Worm (Caenorhabditis elegans) whole organism, late embryonic: ENCODE measurements around the gene egli-1.

Source experiments
- C08G9.2 ChIP-seq: sonication (generic microtip); optimal IDR thresholded peaks from 2 replicates; lab custom pipeline; 2016; ENCODE audit warnings: mild to moderate bottlenecking, missing genetic modification characterization, moderate library complexity, missing compliant biosample characterization
- C38D4.7 ChIP-seq: fragments of 200-800 bp; sonication (Bioruptor generic); optimal IDR thresholded peaks from 2 replicates; lab custom pipeline; 2018; ENCODE audit warnings: mild to moderate bottlenecking, missing genetic modification characterization, moderate library complexity, missing compliant biosample characterization
- K09A11.1 ChIP-seq: sonication (generic microtip); optimal IDR thresholded peaks from 2 replicates; lab custom pipeline; 2017; ENCODE audit warnings: antibody characterized with exemption, mild to moderate bottlenecking, missing genetic modification characterization, missing compliant biosample characterization; ENCODE audit not compliant: insufficient read depth
- T23F11.4 ChIP-seq: fragments of 200-800 bp; sonication (Bioruptor generic); optimal IDR thresholded peaks from 2 replicates; lab custom pipeline; 2018; ENCODE audit warnings: mild to moderate bottlenecking, missing genetic modification characterization, missing compliant biosample characterization
- Y22D7AL.16 ChIP-seq: sonication (generic microtip); optimal IDR thresholded peaks from 2 replicates; lab custom pipeline; 2016; ENCODE audit warnings: missing genetic modification characterization, missing compliant biosample characterization
- ahr-1 ChIP-seq: sonication (generic microtip); optimal IDR thresholded peaks from 2 replicates; lab custom pipeline; 2016; ENCODE audit warnings: missing genetic modification characterization, missing compliant biosample characterization
- ama-1 ChIP-seq: fragments of 150-350 bp; optimal IDR thresholded peaks from 2 replicates; lab custom pipeline; 2014
- ceh-18 ChIP-seq: sonication (generic microtip); optimal IDR thresholded peaks from 2 replicates; lab custom pipeline; 2016; ENCODE audit warnings: missing genetic modification characterization, missing compliant biosample characterization
- ceh-2 ChIP-seq: sonication (generic microtip); optimal IDR thresholded peaks from 2 replicates; lab custom pipeline; 2016; ENCODE audit warnings: missing genotype, missing genetic modification characterization, missing compliant biosample characterization
- ceh-22 ChIP-seq: sonication (generic microtip); optimal IDR thresholded peaks from 2 replicates; lab custom pipeline; 2017; ENCODE audit warnings: missing biosample characterization, missing genetic modification characterization
- ceh-24 ChIP-seq: sonication (generic microtip); optimal IDR thresholded peaks from 2 replicates; lab custom pipeline; 2016; ENCODE audit warnings: mild to moderate bottlenecking, missing genetic modification characterization, missing compliant biosample characterization
- ceh-30 ChIP-seq: fragments of 150-350 bp; optimal IDR thresholded peaks from 2 replicates; lab custom pipeline; 2014; ENCODE audit warnings: missing biosample characterization, missing genetic modification characterization
- ceh-31 ChIP-seq: sonication (generic microtip); optimal IDR thresholded peaks from 2 replicates; lab custom pipeline; 2016; ENCODE audit warnings: missing genetic modification characterization, missing compliant biosample characterization
- ceh-48 ChIP-seq: sonication (generic microtip); optimal IDR thresholded peaks from 2 replicates; lab custom pipeline; 2016; ENCODE audit warnings: missing genetic modification characterization, inconsistent platforms, missing compliant biosample characterization
- ceh-6 ChIP-seq: fragments of 200-800 bp; sonication (Bioruptor generic); optimal IDR thresholded peaks from 2 replicates; lab custom pipeline; 2018; ENCODE audit warnings: mild to moderate bottlenecking, missing genetic modification characterization, missing compliant biosample characterization
- ceh-9 ChIP-seq: sonication (generic microtip); optimal IDR thresholded peaks from 2 replicates; lab custom pipeline; 2016; ENCODE audit warnings: mild to moderate bottlenecking, missing genetic modification characterization, inconsistent platforms, missing compliant biosample characterization
- che-1 ChIP-seq: sonication (generic microtip); optimal IDR thresholded peaks from 2 replicates; lab custom pipeline; 2016; ENCODE audit warnings: mild to moderate bottlenecking, missing genetic modification characterization, missing compliant biosample characterization
- dve-1 ChIP-seq: sonication (generic microtip); optimal IDR thresholded peaks from 2 replicates; lab custom pipeline; 2017; ENCODE audit warnings: antibody characterized with exemption, mild to moderate bottlenecking, missing genetic modification characterization, missing compliant biosample characterization
- elt-2 ChIP-seq: sonication (generic microtip); optimal IDR thresholded peaks from 2 replicates; lab custom pipeline; 2016; ENCODE audit warnings: missing genetic modification reagents, missing genetic modification characterization, missing compliant biosample characterization
- elt-4 ChIP-seq: sonication (generic microtip); optimal IDR thresholded peaks from 2 replicates; lab custom pipeline; 2016; ENCODE audit warnings: missing genetic modification characterization, missing compliant biosample characterization
- ets-4 ChIP-seq: sonication (generic microtip); optimal IDR thresholded peaks from 2 replicates; lab custom pipeline; 2016; ENCODE audit warnings: missing genetic modification characterization, missing compliant biosample characterization
- eyg-1 ChIP-seq: sonication (generic microtip); optimal IDR thresholded peaks from 2 replicates; lab custom pipeline; 2016; ENCODE audit warnings: missing genotype, missing genetic modification characterization, missing compliant biosample characterization
- fax-1 ChIP-seq: sonication (generic microtip); optimal IDR thresholded peaks from 2 replicates; lab custom pipeline; 2016; ENCODE audit warnings: missing genotype, missing genetic modification characterization, missing compliant biosample characterization
- hlh-13 ChIP-seq: fragments of 200-800 bp; sonication (Bioruptor generic); optimal IDR thresholded peaks from 2 replicates; lab custom pipeline; 2018; ENCODE audit warnings: mild to moderate bottlenecking, missing genetic modification characterization, missing compliant biosample characterization
- hlh-15 ChIP-seq: sonication (generic microtip); optimal IDR thresholded peaks from 2 replicates; lab custom pipeline; 2016; ENCODE audit warnings: missing genetic modification characterization, missing compliant biosample characterization
- hlh-30 ChIP-seq: sonication (generic microtip); optimal IDR thresholded peaks from 2 replicates; lab custom pipeline; 2017; ENCODE audit warnings: antibody characterized with exemption, missing genetic modification characterization, missing compliant biosample characterization; ENCODE audit not compliant: insufficient read depth
- lim-6 ChIP-seq: sonication (generic microtip); optimal IDR thresholded peaks from 2 replicates; lab custom pipeline; 2016; ENCODE audit warnings: missing genetic modification characterization, missing compliant biosample characterization
- mec-3 ChIP-seq: sonication (generic microtip); optimal IDR thresholded peaks from 2 replicates; lab custom pipeline; 2016; ENCODE audit warnings: borderline replicate concordance, missing genetic modification characterization, missing compliant biosample characterization
- nfya-1 ChIP-seq: sonication (generic microtip); optimal IDR thresholded peaks from 2 replicates; lab custom pipeline; 2017; ENCODE audit warnings: missing genetic modification characterization, mild to moderate bottlenecking, missing compliant biosample characterization, antibody characterized with exemption, moderate library complexity
- nhr-232 ChIP-seq: sonication (generic microtip); optimal IDR thresholded peaks from 2 replicates; lab custom pipeline; 2016; ENCODE audit warnings: missing genetic modification characterization, missing compliant biosample characterization
- pax-1 ChIP-seq: fragments of 150-350 bp; optimal IDR thresholded peaks from 2 replicates; lab custom pipeline; 2014; ENCODE audit warnings: missing biosample characterization, missing genetic modification characterization
- pha-2 ChIP-seq: sonication (generic microtip); optimal IDR thresholded peaks from 2 replicates; lab custom pipeline; 2017; ENCODE audit warnings: mild to moderate bottlenecking, missing genetic modification characterization, missing compliant biosample characterization
- pha-4 ChIP-seq: fragments of 150-350 bp; optimal IDR thresholded peaks from 2 replicates; lab custom pipeline; 2018; ENCODE audit warnings: missing biosample characterization, missing genetic modification reagents, missing genetic modification characterization
- pros-1 ChIP-seq: fragments of 150-350 bp; optimal IDR thresholded peaks from 2 replicates; lab custom pipeline; 2014; ENCODE audit warnings: missing biosample characterization, missing genetic modification reagents, missing genetic modification characterization
- ref-2 ChIP-seq: sonication (generic microtip); optimal IDR thresholded peaks from 2 replicates; lab custom pipeline; 2016; ENCODE audit warnings: missing genetic modification characterization, missing compliant biosample characterization
- rnt-1 ChIP-seq: sonication (generic microtip); optimal IDR thresholded peaks from 2 replicates; lab custom pipeline; 2016; ENCODE audit warnings: missing genetic modification characterization, missing compliant biosample characterization
- sdc-2 ChIP-seq: sonication (generic microtip); optimal IDR thresholded peaks from 2 replicates; lab custom pipeline; 2016; ENCODE audit warnings: missing genotype, missing genetic modification characterization, missing compliant biosample characterization
- sox-4 ChIP-seq: sonication (generic microtip); optimal IDR thresholded peaks from 2 replicates; lab custom pipeline; 2017; ENCODE audit warnings: mild to moderate bottlenecking, missing genetic modification characterization, inconsistent platforms, missing compliant biosample characterization
- unc-3 ChIP-seq, 2 experiments: fragments of 200-800 bp in 1 of 2; sonication (Bioruptor generic) in 1 of 2; sonication (generic microtip) in 1 of 2; conservative IDR thresholded peaks in 1 of 2; optimal IDR thresholded peaks in 1 of 2; 2 replicates each; pipeline versions ENCODE4 v1.3.6 to Lab custom; 2016 to 2022; ENCODE audit warnings: missing compliant biosample characterization in 2 of 2, missing genetic modification characterization in 2 of 2, missing genetic modification reagents in 1 of 2
- unc-42 ChIP-seq: sonication (generic microtip); optimal IDR thresholded peaks from 2 replicates; lab custom pipeline; 2016; ENCODE audit warnings: missing genotype, missing genetic modification characterization, missing compliant biosample characterization
- unc-86 ChIP-seq: sonication (generic microtip); optimal IDR thresholded peaks from 2 replicates; lab custom pipeline; 2016; ENCODE audit warnings: missing genetic modification characterization, missing compliant biosample characterization
- zip-5 ChIP-seq: sonication (generic microtip); optimal IDR thresholded peaks from 2 replicates; lab custom pipeline; 2016; ENCODE audit warnings: missing genetic modification characterization, missing compliant biosample characterization

The egli-1 gene

DNA sequence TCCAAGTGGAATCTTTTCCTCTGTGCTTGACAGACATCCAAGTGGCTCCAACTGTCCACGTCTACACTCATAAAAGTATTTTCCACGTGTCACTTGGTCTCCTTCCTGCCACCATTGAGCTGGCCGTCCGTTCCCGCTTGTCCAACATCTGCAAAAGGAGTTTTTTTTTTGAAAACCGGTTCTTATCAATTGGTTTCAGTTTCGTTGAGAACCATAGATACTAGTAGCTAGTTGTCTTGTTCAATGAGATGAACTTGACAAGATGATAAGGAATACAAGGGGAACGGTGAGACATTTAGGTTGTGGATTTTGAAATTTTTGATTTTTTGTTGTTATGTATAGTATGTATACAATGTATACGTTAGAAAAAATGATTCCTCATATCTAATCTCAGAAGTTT, 22.0 kb downstream of the egli-1 start:
- TF ChIP-seq pha-4 (tag; lab: Kevin White, UChicago) (no peak), T23F11.4 (GFP tag; lab: Kevin White, UChicago) (no peak), ceh-22 (tag; lab: Kevin White, UChicago) (no peak), hlh-13 (GFP tag; lab: Kevin White, UChicago) (no peak), elt-4 (tag; lab: Kevin White, UChicago) (no peak), unc-86 (no peak), ceh-30 (no peak), ceh-2 (tag; lab: Kevin White, UChicago) (no peak), che-1 (tag; lab: Kevin White, UChicago) (no peak)

DNA sequence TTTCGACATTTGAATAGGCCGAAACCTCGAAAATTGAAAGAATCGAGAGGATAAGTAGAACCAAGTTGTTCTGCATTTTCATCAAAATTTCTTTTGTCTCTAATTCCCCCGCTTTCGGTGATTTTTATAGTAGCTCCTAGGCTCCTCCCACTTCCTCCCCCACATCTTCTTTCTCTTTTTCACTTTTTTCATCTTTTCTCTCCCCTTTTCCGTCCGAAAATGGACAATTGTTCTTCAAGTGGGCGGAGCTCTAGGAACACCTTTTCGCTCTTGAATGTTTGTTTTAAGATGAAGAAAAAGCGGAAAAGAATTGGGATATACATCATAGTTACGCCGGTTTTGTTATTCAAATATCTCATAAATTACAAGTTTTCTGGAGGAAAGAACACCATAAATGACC, 22.7 kb downstream of the egli-1 start, which contains the start of gene F42A8.1:
Gene F42A8.1, minus strand, starts transcription at position 101 of the 400 bp plus-strand sequence.
- TF ChIP-seq C08G9.2 (tag; lab: Kevin White, UChicago) = no peak

DNA sequence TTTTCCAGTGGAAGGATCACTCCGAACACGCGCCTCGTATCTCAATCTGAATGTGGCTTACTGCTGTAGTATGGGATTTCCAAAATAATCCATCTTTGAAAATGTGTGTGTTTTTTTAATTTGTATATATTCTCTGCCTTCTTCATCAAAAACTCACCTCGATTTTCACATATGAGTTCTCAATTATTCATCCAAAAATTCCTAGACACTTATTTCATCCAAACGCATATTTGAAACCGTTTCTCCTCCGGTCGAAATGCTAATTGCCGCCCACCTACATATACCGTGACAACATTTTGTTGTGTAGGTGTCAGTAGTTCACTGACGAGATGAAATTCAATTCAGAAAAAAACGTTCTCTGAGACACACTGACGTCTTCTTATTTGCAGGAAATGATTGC, 23.7 kb downstream of the egli-1 start:
- TF ChIP-seq ama-1 (lab: Kevin White, UChicago) (no peak), pros-1 (no peak), ceh-9 (tag; lab: Kevin White, UChicago) (no peak), fax-1 (no peak), ets-4 (tag; lab: Kevin White, UChicago) (no peak), ceh-6 (GFP tag; lab: Kevin White, UChicago) (no peak), hlh-13 (GFP tag; lab: Kevin White, UChicago) (no peak), dve-1 (tag; lab: Kevin White, UChicago) (no peak), hlh-15 (no peak), nfya-1 (tag; lab: Kevin White, UChicago) (no peak)

DNA sequence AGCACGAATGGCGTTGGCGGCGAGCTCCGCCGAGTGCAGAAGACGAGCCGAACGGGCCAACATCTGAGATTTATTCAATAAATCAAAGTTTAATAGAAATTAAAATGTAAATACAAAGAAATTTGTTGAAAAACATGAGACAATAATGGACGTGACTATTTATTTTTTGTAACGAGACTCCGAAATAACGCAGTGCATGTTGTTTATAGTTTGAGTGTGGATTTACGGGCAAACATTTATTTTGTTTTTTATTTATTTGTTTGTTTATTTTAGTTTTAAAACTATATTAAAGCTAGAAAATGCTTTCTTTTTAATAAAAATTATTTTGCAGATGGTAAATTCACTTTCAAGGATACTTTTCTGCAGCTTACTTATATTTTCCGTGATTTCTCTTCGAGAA, 28.9 kb downstream of the egli-1 start, which contains the start of the genes sdhb-1 and cup-15:
Gene sdhb-1, minus strand, starts transcription at position 63 of the 400 bp plus-strand sequence.
Gene cup-15, plus strand, starts transcription at position 332 of the 400 bp plus-strand sequence.
- no peak for TF ChIP-seq pax-1
- TF ChIP-seq zip-5 (tag; lab: Kevin White, UChicago) = no peak
- no peak for TF ChIP-seq rnt-1 (tag; lab: Kevin White, UChicago)
- no peak for TF ChIP-seq C38D4.7 (GFP tag; lab: Kevin White, UChicago)
- TF ChIP-seq K09A11.1 (tag; lab: Kevin White, UChicago) = no peak
- no peak for TF ChIP-seq sdc-2 (tag; lab: Kevin White, UChicago)
- TF ChIP-seq Y22D7AL.16 (tag; lab: Kevin White, UChicago) = no peak
- no peak for TF ChIP-seq ahr-1 (tag; lab: Kevin White, UChicago)
- no peak for TF ChIP-seq ceh-48 (tag; lab: Kevin White, UChicago)
- no peak for TF ChIP-seq pha-4 (tag; lab: Kevin White, UChicago)
- TF ChIP-seq lim-6 (tag; lab: Kevin White, UChicago) = no peak
- no peak for TF ChIP-seq hlh-30 (tag; lab: Kevin White, UChicago)
- TF ChIP-seq ceh-31 = no peak
- TF ChIP-seq pha-2 (tag; lab: Kevin White, UChicago) = no peak
- no peak for TF ChIP-seq unc-3 (GFP tag; conservative IDR thresholded peaks at IDR 0.05; lab: Robert Waterston, UW)
- no peak for TF ChIP-seq unc-3 (tag; optimal IDR thresholded peaks at IDR 0.05; lab: Kevin White, UChicago)
- no peak for TF ChIP-seq nfya-1 (tag; lab: Kevin White, UChicago)
- no peak for TF ChIP-seq ceh-2 (tag; lab: Kevin White, UChicago)
- TF ChIP-seq ceh-30 = no peak
- TF ChIP-seq ceh-22 (tag; lab: Kevin White, UChicago) = no peak

DNA sequence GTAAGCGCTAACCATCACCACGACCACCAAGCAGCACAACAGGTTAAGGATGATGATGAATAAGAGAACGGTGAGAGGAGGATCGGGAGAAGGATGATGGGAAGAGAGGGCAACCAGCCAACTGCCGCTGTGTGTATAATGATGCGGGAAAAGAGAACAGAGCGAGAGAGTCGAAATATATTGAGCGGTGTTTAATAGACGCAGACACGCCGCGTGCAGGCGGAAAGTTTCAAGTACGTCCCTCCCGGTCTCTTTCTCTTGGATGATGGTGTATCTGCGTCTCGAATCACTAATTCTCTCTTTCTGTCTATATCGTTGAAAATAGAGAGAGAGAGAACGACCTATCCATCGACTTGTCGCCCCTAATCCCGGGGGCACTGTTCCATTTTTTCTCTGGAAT, 33.0 kb downstream of the egli-1 start:
- TF ChIP-seq C08G9.2 (tag; lab: Kevin White, UChicago) = no peak
- peak; percentile 74 for TF ChIP-seq ceh-18 (tag; lab: Kevin White, UChicago)
- TF ChIP-seq unc-3 (GFP tag; conservative IDR thresholded peaks at IDR 0.05; lab: Robert Waterston, UW) = 0 out of 2 replicates have a peak, but pooled peaks have one; percentile 18
- TF ChIP-seq unc-3 (tag; optimal IDR thresholded peaks at IDR 0.05; lab: Kevin White, UChicago) = no peak
- TF ChIP-seq hlh-30 (tag; lab: Kevin White, UChicago) = peak; percentile 54
- TF ChIP-seq elt-2 = no peak
- TF ChIP-seq sox-4 = no peak
- no peak for TF ChIP-seq Y22D7AL.16 (tag; lab: Kevin White, UChicago)
- TF ChIP-seq nhr-232 = no peak
- TF ChIP-seq sdc-2 (tag; lab: Kevin White, UChicago) = no peak
- TF ChIP-seq eyg-1 (tag; lab: Kevin White, UChicago) = no peak
- no peak for TF ChIP-seq ahr-1 (tag; lab: Kevin White, UChicago)
- peak; percentile 2 for TF ChIP-seq dve-1 (tag; lab: Kevin White, UChicago)
- peak; percentile 26 for TF ChIP-seq ceh-31
- no peak for TF ChIP-seq hlh-13 (GFP tag; lab: Kevin White, UChicago)
- TF ChIP-seq T23F11.4 (GFP tag; lab: Kevin White, UChicago) = no peak
- no peak for TF ChIP-seq ceh-24 (tag; lab: Kevin White, UChicago)
- peak; percentile 7 for TF ChIP-seq unc-42 (tag; lab: Kevin White, UChicago)
- TF ChIP-seq zip-5 (tag; lab: Kevin White, UChicago) = no peak
- TF ChIP-seq mec-3 = no peak
- peak; percentile 30 for TF ChIP-seq ref-2 (tag; lab: Kevin White, UChicago)
